Worm (Caenorhabditis elegans) whole organism, L4 larva: ENCODE results near the gene T09A5.5.

Source experiments
- F37D6.2 ChIP-seq: sonication (generic microtip); optimal IDR thresholded peaks from 2 replicates; lab custom pipeline; 2016; ENCODE audit warnings: mild to moderate bottlenecking, missing genetic modification characterization, missing compliant biosample characterization
- F49E8.2 ChIP-seq: sonication (generic microtip); optimal IDR thresholded peaks from 2 replicates; lab custom pipeline; 2016; ENCODE audit warnings: missing compliant biosample characterization, mild to moderate bottlenecking, missing genetic modification characterization, borderline replicate concordance
- R02D3.7 ChIP-seq: fragments of 150-350 bp; sonication (generic microtip); optimal IDR thresholded peaks from 3 replicates; lab custom pipeline; 2014; ENCODE audit warnings: missing biosample characterization, missing genetic modification characterization
- Y5F2A.4 ChIP-seq: fragments of 200-800 bp; sonication (Bioruptor generic); optimal IDR thresholded peaks from 2 replicates; lab custom pipeline; 2018; ENCODE audit warnings: mild to moderate bottlenecking, missing genetic modification characterization, missing compliant biosample characterization
- Y75B8A.6 ChIP-seq: fragments of 200-800 bp; sonication (Bioruptor generic); IDR thresholded peaks from 2 replicates; pipeline ENCODE4 v1.3.6; 2022; ENCODE audit warnings: missing genetic modification reagents, missing genetic modification characterization, missing compliant biosample characterization
- ZK546.5 ChIP-seq, 2 experiments: sonication (generic microtip); optimal IDR thresholded peaks; 2 replicates each; lab custom pipeline; 2017; ENCODE audit warnings: missing biosample characterization in 2 of 2, missing genetic modification characterization in 2 of 2
- aha-1 ChIP-seq: fragments of 150-350 bp; peaks from one replicate; lab custom pipeline; 2014; ENCODE audit warnings: missing biosample characterization, missing genetic modification characterization
- aly-2 ChIP-seq: sonication (generic microtip); optimal IDR thresholded peaks from 2 replicates; lab custom pipeline; 2018; ENCODE audit warnings: missing biosample characterization, missing genetic modification characterization
- attf-4 ChIP-seq: sonication (generic microtip); optimal IDR thresholded peaks from 3 replicates; lab custom pipeline; 2017; ENCODE audit warnings: missing biosample characterization, missing genetic modification characterization
- ceh-28 ChIP-seq: fragments of 150-350 bp; optimal IDR thresholded peaks from 2 replicates; lab custom pipeline; 2014; ENCODE audit warnings: missing biosample characterization, missing genetic modification reagents, missing genetic modification characterization
- ceh-62 ChIP-seq: sonication (generic microtip); optimal IDR thresholded peaks from 2 replicates; lab custom pipeline; 2017; ENCODE audit warnings: missing biosample characterization, missing genetic modification characterization
- ces-1 ChIP-seq: fragments of 150-350 bp; sonication (generic microtip); optimal IDR thresholded peaks from 4 replicates; lab custom pipeline; 2014; ENCODE audit warnings: missing biosample characterization, missing genetic modification reagents, missing genetic modification characterization
- ctbp-1 ChIP-seq: fragments of 200-800 bp; sonication (Bioruptor generic); IDR thresholded peaks from 2 replicates; pipeline ENCODE4 v1.3.6; 2022; ENCODE audit warnings: missing genetic modification reagents, missing genetic modification characterization, missing compliant biosample characterization
- daf-8 ChIP-seq: fragments of 200-800 bp; sonication (Bioruptor generic); IDR thresholded peaks from 2 replicates; pipeline ENCODE4 v1.3.6; 2022; ENCODE audit warnings: missing genetic modification characterization, missing compliant biosample characterization
- dmd-8 ChIP-seq: fragments of 200-800 bp; sonication (Bioruptor generic); IDR thresholded peaks from 2 replicates; pipeline ENCODE4 v1.3.6; 2022; ENCODE audit warnings: missing genetic modification characterization, missing compliant biosample characterization
- dpl-1 ChIP-seq: fragments of 150-350 bp; optimal IDR thresholded peaks from 2 replicates; lab custom pipeline; 2014; ENCODE audit warnings: missing biosample characterization, missing genetic modification reagents, missing genetic modification characterization
- dve-1 ChIP-seq: sonication (generic microtip); optimal IDR thresholded peaks from 2 replicates; lab custom pipeline; 2017; ENCODE audit warnings: antibody characterized with exemption, mild to moderate bottlenecking, missing genetic modification characterization, missing compliant biosample characterization; ENCODE audit not compliant: insufficient read depth
- egl-43 ChIP-seq: fragments of 200-800 bp; sonication (Bioruptor generic); IDR thresholded peaks from 2 replicates; pipeline ENCODE4 v1.3.6; 2022; ENCODE audit warnings: missing genetic modification reagents, missing genetic modification characterization, missing compliant biosample characterization
- fos-1 ChIP-seq: fragments of 150-350 bp; optimal IDR thresholded peaks from 2 replicates; lab custom pipeline; 2014; ENCODE audit warnings: missing biosample characterization, missing genetic modification characterization
- hif-1 ChIP-seq, 2 experiments: sonication (generic microtip); optimal IDR thresholded peaks; 2 replicates each; lab custom pipeline; 2016 to 2017; ENCODE audit warnings: missing compliant biosample characterization in 2 of 2, missing genetic modification characterization in 2 of 2, missing genetic modification reagents in 2 of 2, missing genotype in 2 of 2, mild to moderate bottlenecking in 1 of 2
- hlh-30 ChIP-seq: sonication (generic microtip); optimal IDR thresholded peaks from 2 replicates; lab custom pipeline; 2017; ENCODE audit warnings: antibody characterized with exemption, mild to moderate bottlenecking, missing genetic modification characterization, missing compliant biosample characterization; ENCODE audit not compliant: insufficient read depth
- hmg-1.1 ChIP-seq: fragments of 200-800 bp; sonication (Bioruptor generic); IDR thresholded peaks from 2 replicates; pipeline ENCODE4 v1.3.6; 2022; ENCODE audit warnings: missing genetic modification reagents, missing genetic modification characterization, missing compliant biosample characterization
- jun-1 ChIP-seq: fragments of 150-350 bp; optimal IDR thresholded peaks from 2 replicates; lab custom pipeline; 2014; ENCODE audit warnings: missing biosample characterization, missing genetic modification reagents, missing genetic modification characterization
- lin-13 ChIP-seq: fragments of 150-350 bp; optimal IDR thresholded peaks from 2 replicates; lab custom pipeline; 2014; ENCODE audit warnings: missing biosample characterization, missing genetic modification reagents, missing genetic modification characterization
- lin-39 ChIP-seq: fragments of 150-350 bp; optimal IDR thresholded peaks from 2 replicates; lab custom pipeline; 2014; ENCODE audit warnings: missing biosample characterization, missing genetic modification reagents, missing genetic modification characterization
- lsy-2 ChIP-seq, 2 experiments: fragments of 150-350 bp in 1 of 2; sonication (generic microtip) in 1 of 2; optimal IDR thresholded peaks; 2 replicates each; lab custom pipeline; 2014 to 2017; ENCODE audit warnings: missing biosample characterization in 2 of 2, missing genetic modification characterization in 2 of 2
- madf-5 ChIP-seq, 2 experiments: fragments of 200-800 bp; sonication (Bioruptor generic); IDR thresholded peaks; 2 replicates each; pipeline ENCODE4 v1.3.6; 2022; ENCODE audit warnings: missing compliant biosample characterization in 2 of 2, missing genetic modification characterization in 2 of 2
- madf-9 ChIP-seq: fragments of 200-800 bp; sonication (Bioruptor generic); conservative IDR thresholded peaks from 2 replicates; pipeline ENCODE4 v1.3.6; 2022; ENCODE audit warnings: missing genetic modification reagents, missing genetic modification characterization, missing compliant biosample characterization
- mdt-29 ChIP-seq: fragments of 200-800 bp; sonication (Bioruptor generic); IDR thresholded peaks from 2 replicates; pipeline ENCODE4 v1.3.6; 2022; ENCODE audit warnings: missing genetic modification reagents, missing genetic modification characterization, missing compliant biosample characterization
- mes-2 ChIP-seq: sonication (generic microtip); optimal IDR thresholded peaks from 2 replicates; lab custom pipeline; 2016; ENCODE audit warnings: missing genotype, mild to moderate bottlenecking, missing genetic modification characterization, missing compliant biosample characterization; ENCODE audit not compliant: poor library complexity, severe bottlenecking
- nhr-10 ChIP-seq: fragments of 150-350 bp; optimal IDR thresholded peaks from 2 replicates; lab custom pipeline; 2014; ENCODE audit warnings: missing biosample characterization, missing genetic modification characterization
- nhr-102 ChIP-seq: sonication (generic microtip); optimal IDR thresholded peaks from 2 replicates; lab custom pipeline; 2016; ENCODE audit warnings: mild to moderate bottlenecking, missing genetic modification characterization, moderate library complexity, missing compliant biosample characterization
- nhr-11 ChIP-seq: fragments of 150-350 bp; optimal IDR thresholded peaks from 2 replicates; lab custom pipeline; 2014; ENCODE audit warnings: missing biosample characterization, missing genetic modification characterization
- nhr-25 ChIP-seq: sonication (generic microtip); optimal IDR thresholded peaks from 2 replicates; lab custom pipeline; 2017; ENCODE audit warnings: missing genetic modification characterization, mild to moderate bottlenecking, missing compliant biosample characterization, antibody characterized with exemption, moderate library complexity, borderline replicate concordance; ENCODE audit not compliant: insufficient read depth
- nhr-6 ChIP-seq: fragments of 150-350 bp; optimal IDR thresholded peaks from 2 replicates; lab custom pipeline; 2014; ENCODE audit warnings: missing biosample characterization, missing genetic modification characterization
- nhr-76 ChIP-seq: fragments of 150-350 bp; optimal IDR thresholded peaks from 2 replicates; lab custom pipeline; 2014; ENCODE audit warnings: missing biosample characterization, missing genetic modification characterization
- nhr-77 ChIP-seq: fragments of 150-350 bp; optimal IDR thresholded peaks from 2 replicates; lab custom pipeline; 2014; ENCODE audit warnings: missing biosample characterization, missing genetic modification characterization
- php-3 ChIP-seq: fragments of 200-800 bp; sonication (Bioruptor generic); IDR thresholded peaks from 2 replicates; pipeline ENCODE4 v1.3.6; 2022; ENCODE audit warnings: missing genetic modification reagents, missing genetic modification characterization, missing compliant biosample characterization
- pqm-1 ChIP-seq: sonication (generic microtip); optimal IDR thresholded peaks from 2 replicates; lab custom pipeline; 2017; ENCODE audit warnings: missing biosample characterization, missing genetic modification characterization
- rbr-2 ChIP-seq: sonication (generic microtip); optimal IDR thresholded peaks from 2 replicates; lab custom pipeline; 2016; ENCODE audit warnings: missing genotype, missing genetic modification characterization, missing compliant biosample characterization
- saeg-2 ChIP-seq: fragments of 200-800 bp; sonication (Bioruptor generic); IDR thresholded peaks from 2 replicates; pipeline ENCODE4 v1.3.6; 2022; ENCODE audit warnings: missing genetic modification reagents, missing genetic modification characterization, missing compliant biosample characterization
- snpc-4 ChIP-seq: fragments of 150-350 bp; optimal IDR thresholded peaks from 2 replicates; lab custom pipeline; 2014; ENCODE audit warnings: missing biosample characterization, missing genetic modification characterization
- tra-1 ChIP-seq: fragments of 200-800 bp; sonication (Bioruptor generic); IDR thresholded peaks from 2 replicates; pipeline ENCODE4 v1.3.6; 2022; ENCODE audit warnings: missing genetic modification reagents, missing genetic modification characterization, missing compliant biosample characterization
- zfp-3 ChIP-seq: fragments of 200-800 bp; sonication (Bioruptor generic); conservative IDR thresholded peaks from 2 replicates; pipeline ENCODE4 v1.3.6; 2022; ENCODE audit warnings: missing genetic modification reagents, missing genetic modification characterization, missing compliant biosample characterization
- zip-11 ChIP-seq: fragments of 200-800 bp; sonication (Bioruptor generic); IDR thresholded peaks from 2 replicates; pipeline ENCODE4 v1.3.6; 2022; ENCODE audit warnings: missing genetic modification characterization, missing compliant biosample characterization
- ztf-7 ChIP-seq: fragments of 150-350 bp; optimal IDR thresholded peaks from 2 replicates; lab custom pipeline; 2014; ENCODE audit warnings: missing biosample characterization, missing genetic modification characterization

Gene T09A5.5

ce11 chrII:7887295-7887694 lies 33.7 kb upstream of the T09A5.5 start (continued):
- TF ChIP-seq nhr-6 (tag; lab: Kevin White, UChicago) (no peak), dmd-8 (no peak), aly-2 (no peak), hmg-1.1 (GFP tag; lab: Robert Waterston, UW) (peak; percentile 54; the same call in 1 of the 2 replicates), lin-13 (no peak), nhr-77 (tag; lab: Kevin White, UChicago) (no peak), zip-11 (GFP tag; lab: Robert Waterston, UW) (no peak), lin-39 (no peak), nhr-10 (tag; lab: Kevin White, UChicago) (no peak), Y75B8A.6 (GFP tag; lab: Robert Waterston, UW) (no peak), rbr-2 (tag; lab: Kevin White, UChicago) (peak; percentile 63), pqm-1 (tag; lab: Kevin White, UChicago) (no peak), ctbp-1 (GFP tag; lab: Robert Waterston, UW) (no peak), Y5F2A.4 (GFP tag; lab: Kevin White, UChicago) (no peak), aha-1 (tag; lab: Kevin White, UChicago) (no peak), lsy-2 (tag; optimal IDR thresholded peaks at IDR 0.05; lab: Kevin White, UChicago) (peak; percentile 41 to 66), egl-43 (GFP tag; lab: Robert Waterston, UW) (no peak), nhr-76 (tag; lab: Kevin White, UChicago) (no peak), ceh-62 (tag; lab: Kevin White, UChicago) (no peak), snpc-4 (tag; lab: Kevin White, UChicago) (no peak), nhr-102 (tag; lab: Kevin White, UChicago) (no peak), dve-1 (tag; lab: Kevin White, UChicago) (peak; percentile 4), mdt-29 (GFP tag; lab: Robert Waterston, UW) (no peak), ZK546.5 (tag; optimal IDR thresholded peaks at IDR 0.05; lab: Kevin White, UChicago) (no peak), jun-1 (no peak), nhr-25 (tag; lab: Kevin White, UChicago) (peak; percentile 37), php-3 (GFP tag; lab: Robert Waterston, UW) (no peak), fos-1 (tag; lab: Kevin White, UChicago) (no peak), mes-2 (peak; percentile 8), ztf-7 (tag; lab: Kevin White, UChicago) (no peak), saeg-2 (GFP tag; lab: Robert Waterston, UW) (no peak), ces-1 (peak; percentile 39), tra-1 (GFP tag; lab: Robert Waterston, UW) (no peak)

- TF ChIP-seq zfp-3 = no peak
- no peak for TF ChIP-seq F37D6.2 (tag; lab: Kevin White, UChicago)
- no peak for TF ChIP-seq attf-4 (tag; lab: Kevin White, UChicago)
- no peak for TF ChIP-seq madf-9 (GFP tag; lab: Robert Waterston, UW)
- TF ChIP-seq hlh-30 = peak; percentile 3
- 0 out of 2 replicates have a peak, but pooled peaks have one; percentile 35 for TF ChIP-seq ctbp-1 (GFP tag; lab: Robert Waterston, UW)
- TF ChIP-seq nhr-11 (tag; lab: Kevin White, UChicago) = peak; percentile 1
- no peak for TF ChIP-seq hif-1 (tag; optimal IDR thresholded peaks at IDR 0.05; lab: Kevin White, UChicago)
- TF ChIP-seq dpl-1 (GFP tag; lab: Kevin White, UChicago) = no peak
- TF ChIP-seq lsy-2 (tag; optimal IDR thresholded peaks at IDR 0.05; lab: Kevin White, UChicago) = peak; percentile 26 to 53
- TF ChIP-seq madf-5 (GFP tag; IDR thresholded peaks at IDR 0.05; lab: Robert Waterston, UW) = no peak
- TF ChIP-seq aha-1 (tag; lab: Kevin White, UChicago) = peak; percentile 86
- peak; percentile 10 for TF ChIP-seq mes-2
- TF ChIP-seq dve-1 (tag; lab: Kevin White, UChicago) = no peak
- peak; percentile 37 for TF ChIP-seq ceh-28 (tag; lab: Kevin White, UChicago)
- no peak for TF ChIP-seq daf-8 (GFP tag; lab: Robert Waterston, UW)
- TF ChIP-seq F49E8.2 (tag; lab: Kevin White, UChicago) = no peak
- TF ChIP-seq R02D3.7 (tag; lab: Kevin White, UChicago) = no peak
- peak; percentile 10 for TF ChIP-seq rbr-2 (tag; lab: Kevin White, UChicago)
- TF ChIP-seq aly-2 = no peak
Observed at ce11 chrII:7884898-7885297, 31.3 kb upstream of the T09A5.5 start.
